Fruit fly (Drosophila melanogaster) S2 (cell line): ENCODE data around the gene CG6733.

Experiments
- CG8478 ChIP-seq: fragments of >200 bp; optimal IDR thresholded peaks from 2 replicates; lab custom pipeline; 2018
- CTCF ChIP-seq, 2 experiments: fragments of >200 bp; optimal IDR thresholded peaks; 2 replicates each; lab custom pipeline; 2018

dm6 chr3R:23117683-23118470 is 20.3 kb downstream of the CG6733 start, which contains the start of the genes Rassf and CenB1A:
- TF ChIP-seq CTCF (optimal IDR thresholded peaks at IDR 0.05; lab: Kevin White, UChicago) (no peak), CG8478 (no peak)
